Fruit fly (Drosophila melanogaster) whole organism, adult: ENCODE results near the gene CG10492.

Experiments used
- CG1620 ChIP-seq: fragments of 200-800 bp; sonication (Bioruptor generic); optimal IDR thresholded peaks from 2 replicates; lab custom pipeline; 2016; ENCODE audit warnings: missing biosample characterization, missing genetic modification characterization
- kay ChIP-seq: fragments of 200-800 bp; sonication (Bioruptor generic); peaks from one replicate; lab custom pipeline; 2016; ENCODE audit warnings: missing biosample characterization, missing genetic modification characterization, borderline replicate concordance

DNA sequence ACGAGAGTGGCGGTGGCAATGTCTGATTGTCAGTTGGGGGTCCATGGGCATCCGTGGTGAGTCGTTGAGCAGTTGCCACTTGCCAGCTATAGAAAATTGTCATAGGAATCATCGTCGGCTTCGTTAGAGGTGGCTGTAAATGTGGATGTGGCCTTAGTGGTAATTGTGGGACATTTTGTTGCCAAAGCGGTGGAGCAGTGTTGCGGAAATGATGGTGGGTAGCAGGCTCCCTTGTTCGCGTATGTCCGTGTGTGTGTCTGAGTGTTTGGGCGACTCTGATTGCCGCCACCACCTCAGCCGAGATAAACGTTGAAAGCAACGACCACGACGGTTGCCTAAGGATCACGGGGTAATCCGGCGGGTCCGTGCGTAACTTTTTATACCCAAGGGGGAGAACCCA, 36.8 kb upstream of the CG10492 start:
- no peak for TF ChIP-seq CG1620 (GFP tag; lab: Kevin White, UChicago)
- TF ChIP-seq kay (GFP tag; lab: Kevin White, UChicago) = no peak
